Worm (Caenorhabditis elegans): Measurements from ENCODE around the gene hal-2.

DNA sequence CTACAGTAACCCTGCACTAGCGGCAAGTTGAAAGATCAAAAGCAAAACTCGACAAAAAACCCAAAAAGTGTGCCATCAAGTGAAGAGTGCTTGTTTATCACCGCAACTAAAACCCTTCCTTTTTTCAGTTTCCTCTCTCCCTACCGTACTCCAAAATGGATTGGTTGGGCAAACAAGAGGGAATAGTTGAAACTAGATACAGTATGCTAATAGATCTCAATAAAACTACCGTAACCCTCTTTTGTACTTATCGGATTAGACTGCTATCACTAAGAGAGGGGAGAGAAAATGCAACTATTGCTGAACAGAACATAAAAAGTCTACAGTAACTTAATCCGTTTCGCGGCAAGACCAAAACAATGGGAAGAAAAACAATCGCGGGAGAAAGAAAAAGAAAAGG lies 6.6 kb upstream of the hal-2 start:
- TF ChIP-seq pqm-1 (tag; optimal IDR thresholded peaks at IDR 0.05): no peak
- no peak for TF ChIP-seq tbx-7 (tag; optimal IDR thresholded peaks at IDR 0.05)
- no peak for TF ChIP-seq elt-2 (tag; optimal IDR thresholded peaks at IDR 0.05)
- TF ChIP-seq pros-1 (tag; optimal IDR thresholded peaks at IDR 0.05): no peak
